Worm (Caenorhabditis elegans) whole organism, young adult: ENCODE results near the gene igcm-1.

Source experiments
- B0019.2 ChIP-seq: fragments of 200-800 bp; sonication (Bioruptor generic); conservative IDR thresholded peaks from 2 replicates; pipeline ENCODE4 v1.3.6; 2022; ENCODE audit warnings: missing genetic modification reagents, missing genetic modification characterization, missing compliant biosample characterization
- B0261.1 ChIP-seq: sonication (generic microtip); optimal IDR thresholded peaks from 2 replicates; lab custom pipeline; 2016; ENCODE audit warnings: mild to moderate bottlenecking, missing genetic modification characterization, moderate library complexity, missing compliant biosample characterization
- D2030.7 ChIP-seq: fragments of 200-800 bp; sonication (Bioruptor generic); IDR thresholded peaks from 2 replicates; pipeline ENCODE4 v1.3.6; 2022; ENCODE audit warnings: missing genetic modification reagents, missing genetic modification characterization, missing compliant biosample characterization
- F39B2.1 ChIP-seq: fragments of 200-800 bp; sonication (Bioruptor generic); IDR thresholded peaks from 2 replicates; pipeline ENCODE4 v1.3.6; 2022; ENCODE audit warnings: missing genetic modification reagents, missing genetic modification characterization, missing compliant biosample characterization
- F49E8.2 ChIP-seq: sonication (generic microtip); optimal IDR thresholded peaks from 3 replicates; lab custom pipeline; 2017; ENCODE audit warnings: missing genetic modification characterization, mild to moderate bottlenecking, missing compliant biosample characterization, antibody characterized with exemption, moderate library complexity; ENCODE audit not compliant: insufficient read depth
- F55B11.4 ChIP-seq: sonication (generic microtip); optimal IDR thresholded peaks from 2 replicates; lab custom pipeline; 2016; ENCODE audit warnings: missing compliant biosample characterization, missing genetic modification characterization, borderline replicate concordance; ENCODE audit not compliant: insufficient read depth
- K11D2.4 ChIP-seq: fragments of 200-800 bp; sonication (Bioruptor generic); IDR thresholded peaks from 2 replicates; pipeline ENCODE4 v1.3.6; 2022; ENCODE audit warnings: missing genetic modification reagents, missing genetic modification characterization, missing compliant biosample characterization
- K12H6.12 ChIP-seq: fragments of 200-800 bp; sonication (Bioruptor generic); optimal IDR thresholded peaks from 2 replicates; lab custom pipeline; 2018; ENCODE audit warnings: mild to moderate bottlenecking, missing genetic modification characterization, missing compliant biosample characterization
- T26A5.8 ChIP-seq: sonication (generic microtip); optimal IDR thresholded peaks from 2 replicates; lab custom pipeline; 2016; ENCODE audit warnings: missing genetic modification characterization, missing compliant biosample characterization
- Y53F4B.3 ChIP-seq: fragments of 200-800 bp; sonication (Bioruptor generic); IDR thresholded peaks from 2 replicates; pipeline ENCODE4 v1.3.6; 2022; ENCODE audit warnings: missing genetic modification reagents, missing genetic modification characterization, missing compliant biosample characterization
- Y95B8A.8 ChIP-seq: fragments of 200-800 bp; sonication (Bioruptor generic); IDR thresholded peaks from 2 replicates; pipeline ENCODE4 v1.3.6; 2022; ENCODE audit warnings: missing genetic modification reagents, missing genetic modification characterization, missing compliant biosample characterization
- ama-1 ChIP-seq, 3 experiments: fragments of 150-350 bp in 1 of 3; sonication (generic microtip) in 2 of 3; optimal IDR thresholded peaks; 2 replicates each; lab custom pipeline; 2014 to 2018; ENCODE audit warnings: missing biosample characterization in 2 of 3, missing genetic modification characterization in 2 of 3, missing genetic modification reagents in 2 of 3
- attf-3 ChIP-seq: fragments of 200-800 bp; sonication (Bioruptor generic); conservative IDR thresholded peaks from 2 replicates; pipeline ENCODE4 v1.3.6; 2022; ENCODE audit warnings: missing genetic modification reagents, missing genetic modification characterization, missing compliant biosample characterization
- cebp-1 ChIP-seq, 2 experiments: fragments of 200-800 bp in 1 of 2; sonication (Bioruptor generic) in 1 of 2; sonication (generic microtip) in 1 of 2; IDR thresholded peaks in 1 of 2; optimal IDR thresholded peaks in 1 of 2; 2 replicates each; pipeline versions ENCODE4 v1.3.6 to Lab custom; 2017 to 2022; ENCODE audit warnings: missing compliant biosample characterization in 2 of 2, missing genetic modification characterization in 2 of 2, mild to moderate bottlenecking in 1 of 2, missing genetic modification reagents in 1 of 2, moderate library complexity in 1 of 2
- cebp-2 ChIP-seq: fragments of 200-800 bp; sonication (Bioruptor generic); IDR thresholded peaks from 2 replicates; pipeline ENCODE4 v1.3.6; 2022; ENCODE audit warnings: missing genetic modification characterization, missing compliant biosample characterization
- dox-1 ChIP-seq: fragments of 200-800 bp; sonication (Bioruptor generic); IDR thresholded peaks from 2 replicates; pipeline ENCODE4 v1.3.6; 2022; ENCODE audit warnings: missing genetic modification reagents, missing genetic modification characterization, missing compliant biosample characterization
- ekl-4 ChIP-seq: fragments of 200-800 bp; sonication (Bioruptor generic); IDR thresholded peaks from 2 replicates; pipeline ENCODE4 v1.3.6; 2022; ENCODE audit warnings: missing genetic modification reagents, missing genetic modification characterization, missing compliant biosample characterization
- gei-17 ChIP-seq: fragments of 200-800 bp; sonication (Bioruptor generic); optimal IDR thresholded peaks from 2 replicates; lab custom pipeline; 2018; ENCODE audit warnings: mild to moderate bottlenecking, missing genetic modification characterization, missing compliant biosample characterization
- him-1 ChIP-seq: sonication (generic microtip); optimal IDR thresholded peaks from 2 replicates; lab custom pipeline; 2016; ENCODE audit warnings: missing genotype, missing genetic modification reagents, missing genetic modification characterization, missing compliant biosample characterization
- hlh-26 ChIP-seq: fragments of 200-800 bp; sonication (Bioruptor generic); conservative IDR thresholded peaks from 2 replicates; pipeline ENCODE4 v1.3.6; 2022; ENCODE audit warnings: missing genetic modification reagents, missing genetic modification characterization, missing compliant biosample characterization
- hmg-1.2 ChIP-seq: fragments of 200-800 bp; sonication (Bioruptor generic); IDR thresholded peaks from 2 replicates; pipeline ENCODE4 v1.3.6; 2022; ENCODE audit warnings: missing genetic modification reagents, missing genetic modification characterization, missing compliant biosample characterization
- hmg-20 ChIP-seq: fragments of 200-800 bp; sonication (Bioruptor generic); IDR thresholded peaks from 2 replicates; pipeline ENCODE4 v1.3.6; 2022; ENCODE audit warnings: missing genetic modification reagents, missing genetic modification characterization, missing compliant biosample characterization
- let-526 ChIP-seq: fragments of 200-800 bp; sonication (Bioruptor generic); IDR thresholded peaks from 2 replicates; pipeline ENCODE4 v1.3.6; 2022; ENCODE audit warnings: missing genetic modification reagents, missing genetic modification characterization, missing compliant biosample characterization
- lin-26 ChIP-seq: fragments of 200-800 bp; sonication (Bioruptor generic); IDR thresholded peaks from 2 replicates; pipeline ENCODE4 v1.3.6; 2022; ENCODE audit warnings: missing genetic modification reagents, missing genetic modification characterization, missing compliant biosample characterization
- lin-54 ChIP-seq: fragments of 200-800 bp; sonication (Bioruptor generic); optimal IDR thresholded peaks from 2 replicates; lab custom pipeline; 2018; ENCODE audit warnings: mild to moderate bottlenecking, missing genetic modification characterization, missing compliant biosample characterization
- lir-1 ChIP-seq: fragments of 200-800 bp; sonication (Bioruptor generic); conservative IDR thresholded peaks from 2 replicates; pipeline ENCODE4 v1.3.6; 2022; ENCODE audit warnings: missing genetic modification reagents, missing genetic modification characterization, missing compliant biosample characterization
- madf-10 ChIP-seq: sonication (generic microtip); optimal IDR thresholded peaks from 2 replicates; lab custom pipeline; 2016; ENCODE audit warnings: mild to moderate bottlenecking, missing genetic modification characterization, missing compliant biosample characterization
- madf-3 ChIP-seq: fragments of 200-800 bp; sonication (Bioruptor generic); IDR thresholded peaks from 2 replicates; pipeline ENCODE4 v1.3.6; 2022; ENCODE audit warnings: missing genetic modification reagents, missing genetic modification characterization, missing compliant biosample characterization
- madf-6 ChIP-seq: fragments of 200-800 bp; sonication (Bioruptor generic); IDR thresholded peaks from 2 replicates; pipeline ENCODE4 v1.3.6; 2022; ENCODE audit warnings: missing genetic modification reagents, missing genetic modification characterization, missing compliant biosample characterization
- madf-8 ChIP-seq: fragments of 200-800 bp; sonication (Bioruptor generic); conservative IDR thresholded peaks from 2 replicates; pipeline ENCODE4 v1.3.6; 2022; ENCODE audit warnings: missing genetic modification reagents, missing genetic modification characterization, missing compliant biosample characterization
- mxl-1 ChIP-seq: sonication (generic microtip); optimal IDR thresholded peaks from 2 replicates; lab custom pipeline; 2016; ENCODE audit warnings: missing genetic modification characterization, missing compliant biosample characterization
- pbrm-1 ChIP-seq: fragments of 200-800 bp; sonication (Bioruptor generic); IDR thresholded peaks from 2 replicates; pipeline ENCODE4 v1.3.6; 2022; ENCODE audit warnings: missing genetic modification reagents, missing genetic modification characterization, missing compliant biosample characterization
- rcor-1 ChIP-seq: fragments of 200-800 bp; sonication (Bioruptor generic); IDR thresholded peaks from 2 replicates; pipeline ENCODE4 v1.3.6; 2022; ENCODE audit warnings: missing genetic modification reagents, missing genetic modification characterization, missing compliant biosample characterization
- rpc-1 ChIP-seq, 2 experiments: fragments of 150-350 bp in 1 of 2; sonication (generic microtip) in 1 of 2; optimal IDR thresholded peaks; 2 replicates each; lab custom pipeline; 2014 to 2018; ENCODE audit warnings: missing biosample characterization in 1 of 2, missing genetic modification characterization in 1 of 2, missing genetic modification reagents in 1 of 2, missing genotype in 1 of 2
- snpc-1.1 ChIP-seq: sonication (generic microtip); optimal IDR thresholded peaks from 2 replicates; lab custom pipeline; 2017; ENCODE audit warnings: missing genetic modification characterization, mild to moderate bottlenecking, missing compliant biosample characterization, antibody characterized with exemption, moderate library complexity, missing genotype, missing genetic modification reagents; ENCODE audit not compliant: insufficient read depth
- snpc-3.4 ChIP-seq: sonication (generic microtip); optimal IDR thresholded peaks from 2 replicates; lab custom pipeline; 2017; ENCODE audit warnings: missing genetic modification characterization, mild to moderate bottlenecking, missing compliant biosample characterization, antibody characterized with exemption, moderate library complexity, missing genotype, missing genetic modification reagents
- snpc-4 ChIP-seq, 5 experiments: fragments of 150-350 bp in 1 of 5; sonication (generic microtip) in 4 of 5; optimal IDR thresholded peaks; 2 replicates each; lab custom pipeline; 2014 to 2018; ENCODE audit warnings: missing genetic modification characterization in 5 of 5, missing biosample characterization in 3 of 5, antibody characterized with exemption in 2 of 5, mild to moderate bottlenecking in 2 of 5, missing compliant biosample characterization in 2 of 5, missing genotype in 2 of 5, moderate library complexity in 2 of 5, missing genetic modification reagents in 1 of 5
- tbp1 ChIP-seq: fragments of 200-800 bp; sonication (Bioruptor generic); optimal IDR thresholded peaks from 2 replicates; lab custom pipeline; 2018; ENCODE audit warnings: mild to moderate bottlenecking, missing genetic modification characterization, missing compliant biosample characterization
- tlf-1 ChIP-seq: fragments of 200-800 bp; sonication (Bioruptor generic); optimal IDR thresholded peaks from 2 replicates; lab custom pipeline; 2018; ENCODE audit warnings: mild to moderate bottlenecking, missing genetic modification characterization, missing compliant biosample characterization
- unc-130 ChIP-seq: sonication (generic microtip); optimal IDR thresholded peaks from 2 replicates; lab custom pipeline; 2016; ENCODE audit warnings: missing genetic modification reagents, missing genetic modification characterization, missing compliant biosample characterization
- zfh-2 ChIP-seq: fragments of 200-800 bp; sonication (Bioruptor generic); conservative IDR thresholded peaks from 2 replicates; pipeline ENCODE4 v1.3.6; 2022; ENCODE audit warnings: missing genetic modification reagents, missing genetic modification characterization, missing compliant biosample characterization
- ztf-18 ChIP-seq: sonication (generic microtip); optimal IDR thresholded peaks from 2 replicates; lab custom pipeline; 2016; ENCODE audit warnings: missing genotype, mild to moderate bottlenecking, missing genetic modification characterization, missing compliant biosample characterization
- ztf-6 ChIP-seq: fragments of 200-800 bp; sonication (Bioruptor generic); IDR thresholded peaks from 2 replicates; pipeline ENCODE4 v1.3.6; 2022; ENCODE audit warnings: missing genetic modification reagents, missing genetic modification characterization, missing compliant biosample characterization

The igcm-1 gene

DNA sequence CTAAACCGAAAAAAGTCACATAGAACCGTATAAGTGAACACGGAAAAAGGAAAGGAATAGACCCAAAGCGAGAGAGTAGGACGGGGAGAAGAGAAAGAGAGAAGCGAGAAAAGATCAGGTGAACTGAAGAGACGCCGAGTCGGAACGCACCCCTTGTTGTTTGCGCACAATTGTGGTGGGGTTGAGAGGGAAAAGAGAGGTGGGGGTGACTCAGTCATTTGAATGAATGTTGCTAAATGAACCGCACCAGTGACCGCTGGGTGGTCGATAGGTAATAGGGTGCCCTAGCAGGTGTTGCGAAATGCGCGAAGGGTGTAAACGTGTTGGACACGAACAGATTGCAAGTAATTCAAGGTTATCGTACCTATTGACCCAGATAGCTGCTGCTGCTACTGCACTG lies 19.7 kb upstream of the igcm-1 start, which contains the start of gene lgl-1 (continued):
- TF ChIP-seq hmg-1.2 = peak; percentile 83
- TF ChIP-seq ztf-18 (tag; lab: Kevin White, UChicago) = no peak
- TF ChIP-seq F49E8.2 = no peak
- TF ChIP-seq Y53F4B.3 (GFP tag; lab: Robert Waterston, UW) = no peak
- TF ChIP-seq snpc-1.1 = no peak
- TF ChIP-seq lin-54 (GFP tag; lab: Kevin White, UChicago) = no peak
- no peak for TF ChIP-seq tlf-1 (GFP tag; lab: Kevin White, UChicago)
- TF ChIP-seq attf-3 (GFP tag; lab: Robert Waterston, UW) = no peak
- TF ChIP-seq gei-17 = no peak
- no peak for TF ChIP-seq unc-130 (GFP tag; lab: Kevin White, UChicago)
- TF ChIP-seq K12H6.12 (tag; lab: Kevin White, UChicago) = no peak
- no peak for TF ChIP-seq F39B2.1 (GFP tag; lab: Robert Waterston, UW)
- TF ChIP-seq cebp-1 (GFP tag; IDR thresholded peaks at IDR 0.05; lab: Robert Waterston, UW) = peak; percentile 70; the same call in 1 of the 2 replicates
- TF ChIP-seq cebp-1 (tag; optimal IDR thresholded peaks at IDR 0.05; lab: Kevin White, UChicago) = peak; percentile 93
- TF ChIP-seq ekl-4 (GFP tag; lab: Robert Waterston, UW) = no peak
- TF ChIP-seq hlh-26 (GFP tag; lab: Robert Waterston, UW) = no peak
- TF ChIP-seq zfh-2 (GFP tag; lab: Robert Waterston, UW) = peak; percentile 74
- peak; percentile 58; the same call in 1 of the 2 replicates for TF ChIP-seq dox-1 (GFP tag; lab: Robert Waterston, UW)
- no peak for TF ChIP-seq lir-1 (GFP tag; lab: Robert Waterston, UW)
- TF ChIP-seq madf-6 = no peak
- TF ChIP-seq ama-1 (optimal IDR thresholded peaks at IDR 0.05; lab: Kevin White, UChicago) = no peak
- no peak for TF ChIP-seq ama-1 (GFP tag; optimal IDR thresholded peaks at IDR 0.05; lab: Kevin White, UChicago)
- TF ChIP-seq madf-8 (GFP tag; lab: Robert Waterston, UW) = no peak
- no peak for TF ChIP-seq cebp-2 (GFP tag; lab: Robert Waterston, UW)
- no peak for TF ChIP-seq mxl-1 (tag; lab: Kevin White, UChicago)
- no peak for TF ChIP-seq lin-26
- 0 out of 2 replicates have a peak, but pooled peaks have one; percentile 16 for TF ChIP-seq madf-3 (GFP tag; lab: Robert Waterston, UW)
- no peak for TF ChIP-seq him-1 (tag; lab: Kevin White, UChicago)
- TF ChIP-seq T26A5.8 = no peak
- no peak for TF ChIP-seq madf-10 (tag; lab: Kevin White, UChicago)
- TF ChIP-seq B0019.2 = no peak
- TF ChIP-seq snpc-3.4 (tag; lab: Kevin White, UChicago) = no peak

DNA sequence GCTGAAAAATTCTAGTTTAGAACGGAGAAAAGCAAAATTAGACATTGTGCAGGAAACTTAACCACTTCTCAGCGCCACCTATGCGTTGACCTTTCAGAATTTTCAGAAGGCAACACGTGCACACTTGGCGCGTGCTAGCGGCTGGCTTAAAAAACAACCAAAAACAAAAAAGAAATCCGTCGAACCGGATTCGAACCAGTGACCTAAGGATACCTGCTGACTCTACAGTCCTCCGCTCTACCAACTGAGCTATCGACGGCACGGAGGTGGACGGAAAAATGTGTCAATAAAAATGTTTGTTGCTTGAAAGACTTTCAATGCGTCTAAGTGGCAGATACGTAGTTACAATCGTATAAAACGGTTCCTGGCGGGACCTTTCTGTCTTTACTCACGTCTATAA lies 13.9 kb upstream of the igcm-1 start:
- TF ChIP-seq snpc-1.1 (no peak), snpc-4 (GFP tag; optimal IDR thresholded peaks at IDR 0.05; lab: Kevin White, UChicago) (no peak), snpc-4 (tag; optimal IDR thresholded peaks at IDR 0.05; lab: Kevin White, UChicago) (no peak), K11D2.4 (GFP tag; lab: Robert Waterston, UW) (peak; percentile 57; the same call in 1 of the 2 replicates), madf-6 (0 out of 2 replicates have a peak, but pooled peaks have one; percentile 12), hmg-20 (GFP tag; lab: Robert Waterston, UW) (no peak), B0019.2 (0 out of 2 replicates have a peak, but pooled peaks have one; percentile 35), ztf-6 (GFP tag; lab: Robert Waterston, UW) (no peak), B0261.1 (tag; lab: Kevin White, UChicago) (peak; percentile 66), let-526 (peak; percentile 52; the same call in 1 of the 2 replicates), him-1 (tag; lab: Kevin White, UChicago) (peak; percentile 31), F55B11.4 (tag; lab: Kevin White, UChicago) (no peak), rpc-1 (optimal IDR thresholded peaks at IDR 0.05; lab: Kevin White, UChicago) (peak; percentile 56), rpc-1 (tag; optimal IDR thresholded peaks at IDR 0.05; lab: Kevin White, UChicago) (peak; percentile 77), pbrm-1 (0 out of 2 replicates have a peak, but pooled peaks have one; percentile 45), tbp1 (peak; percentile 87), cebp-1 (GFP tag; IDR thresholded peaks at IDR 0.05; lab: Robert Waterston, UW) (no peak), cebp-1 (tag; optimal IDR thresholded peaks at IDR 0.05; lab: Kevin White, UChicago) (no peak), Y95B8A.8 (GFP tag; lab: Robert Waterston, UW) (no peak), rcor-1 (peak; percentile 34; the same call in 1 of the 2 replicates), D2030.7 (GFP tag; lab: Robert Waterston, UW) (0 out of 2 replicates have a peak, but pooled peaks have one; percentile 13)
